Worm (Caenorhabditis elegans) whole organism, young adult: ENCODE measurements around the gene ape-1.

ENCODE experiments used
- B0336.3 ChIP-seq: fragments of 200-800 bp; sonication (Bioruptor generic); IDR thresholded peaks from 2 replicates; pipeline ENCODE4 v1.3.6; 2022; ENCODE audit warnings: missing genetic modification characterization, missing compliant biosample characterization
- C06A6.2 ChIP-seq: fragments of 200-800 bp; sonication (Bioruptor generic); conservative IDR thresholded peaks from 2 replicates; pipeline ENCODE4 v1.3.6; 2022; ENCODE audit warnings: missing genetic modification characterization, missing compliant biosample characterization
- C17E4.6 ChIP-seq: fragments of 200-800 bp; sonication (Bioruptor generic); IDR thresholded peaks from 2 replicates; pipeline ENCODE4 v1.3.6; 2022; ENCODE audit warnings: missing genetic modification reagents, missing genetic modification characterization, missing compliant biosample characterization
- F23B12.7 ChIP-seq: sonication (generic microtip); optimal IDR thresholded peaks from 2 replicates; lab custom pipeline; 2017; ENCODE audit warnings: missing genetic modification characterization, mild to moderate bottlenecking, missing compliant biosample characterization, antibody characterized with exemption, moderate library complexity; ENCODE audit not compliant: insufficient read depth
- F33H1.4 ChIP-seq: fragments of 200-800 bp; sonication (Bioruptor generic); IDR thresholded peaks from 2 replicates; pipeline ENCODE4 v1.3.6; 2022; ENCODE audit warnings: missing genetic modification reagents, missing genetic modification characterization, missing compliant biosample characterization
- F55B11.4 ChIP-seq: sonication (generic microtip); optimal IDR thresholded peaks from 2 replicates; lab custom pipeline; 2016; ENCODE audit warnings: missing compliant biosample characterization, missing genetic modification characterization, borderline replicate concordance; ENCODE audit not compliant: insufficient read depth
- F57C9.4 ChIP-seq: sonication (generic microtip); optimal IDR thresholded peaks from 2 replicates; lab custom pipeline; 2017; ENCODE audit warnings: mild to moderate bottlenecking, missing genetic modification characterization, missing compliant biosample characterization
- Y53F4B.3 ChIP-seq: fragments of 200-800 bp; sonication (Bioruptor generic); IDR thresholded peaks from 2 replicates; pipeline ENCODE4 v1.3.6; 2022; ENCODE audit warnings: missing genetic modification reagents, missing genetic modification characterization, missing compliant biosample characterization
- Y67H2A.10 ChIP-seq: fragments of 200-800 bp; sonication (Bioruptor generic); conservative IDR thresholded peaks from 2 replicates; pipeline ENCODE4 v1.3.6; 2022; ENCODE audit warnings: missing genetic modification reagents, missing genetic modification characterization, missing compliant biosample characterization
- aptf-2 ChIP-seq: fragments of 200-800 bp; sonication (Bioruptor generic); conservative IDR thresholded peaks from 2 replicates; pipeline ENCODE4 v1.3.6; 2022; ENCODE audit warnings: missing genetic modification reagents, missing genetic modification characterization, missing compliant biosample characterization
- bed-1 ChIP-seq: fragments of 200-800 bp; sonication (Bioruptor generic); IDR thresholded peaks from 2 replicates; pipeline ENCODE4 v1.3.6; 2022; ENCODE audit warnings: missing genetic modification reagents, missing genetic modification characterization, missing compliant biosample characterization
- ccch-3 ChIP-seq: fragments of 200-800 bp; sonication (Bioruptor generic); optimal IDR thresholded peaks from 2 replicates; lab custom pipeline; 2018; ENCODE audit warnings: mild to moderate bottlenecking, missing genetic modification characterization, missing compliant biosample characterization
- ceh-100 ChIP-seq: fragments of 200-800 bp; sonication (Bioruptor generic); IDR thresholded peaks from 2 replicates; pipeline ENCODE4 v1.3.6; 2022; ENCODE audit warnings: missing genetic modification reagents, missing genetic modification characterization, missing compliant biosample characterization
- ceh-27 ChIP-seq: fragments of 200-800 bp; sonication (Bioruptor generic); optimal IDR thresholded peaks from 2 replicates; lab custom pipeline; 2018; ENCODE audit warnings: mild to moderate bottlenecking, missing genetic modification characterization, moderate library complexity, missing compliant biosample characterization
- ceh-79 ChIP-seq: sonication (generic microtip); optimal IDR thresholded peaks from 2 replicates; lab custom pipeline; 2017; ENCODE audit warnings: mild to moderate bottlenecking, missing genetic modification characterization, missing compliant biosample characterization
- chd-7 ChIP-seq: sonication (generic microtip); optimal IDR thresholded peaks from 2 replicates; lab custom pipeline; 2016; ENCODE audit warnings: mild to moderate bottlenecking, missing genetic modification characterization, moderate library complexity, missing compliant biosample characterization
- ets-4 ChIP-seq: fragments of 200-800 bp; sonication (Bioruptor generic); optimal IDR thresholded peaks from 2 replicates; lab custom pipeline; 2018; ENCODE audit warnings: mild to moderate bottlenecking, missing genetic modification characterization, missing compliant biosample characterization
- gei-17 ChIP-seq: fragments of 200-800 bp; sonication (Bioruptor generic); optimal IDR thresholded peaks from 2 replicates; lab custom pipeline; 2018; ENCODE audit warnings: mild to moderate bottlenecking, missing genetic modification characterization, missing compliant biosample characterization
- hlh-12 ChIP-seq: sonication (generic microtip); optimal IDR thresholded peaks from 2 replicates; lab custom pipeline; 2016; ENCODE audit warnings: missing genetic modification characterization, missing compliant biosample characterization
- hmg-20 ChIP-seq: fragments of 200-800 bp; sonication (Bioruptor generic); IDR thresholded peaks from 2 replicates; pipeline ENCODE4 v1.3.6; 2022; ENCODE audit warnings: missing genetic modification reagents, missing genetic modification characterization, missing compliant biosample characterization
- hrde-1 ChIP-seq: sonication (generic microtip); optimal IDR thresholded peaks from 2 replicates; lab custom pipeline; 2016; ENCODE audit warnings: missing genetic modification characterization, mild to moderate bottlenecking, missing compliant biosample characterization, moderate library complexity, missing genotype, missing genetic modification reagents, borderline replicate concordance
- hsf-1 ChIP-seq: fragments of 200-800 bp; sonication (Bioruptor generic); IDR thresholded peaks from 2 replicates; pipeline ENCODE4 v1.3.6; 2022; ENCODE audit warnings: missing genetic modification reagents, missing genetic modification characterization, missing compliant biosample characterization
- lag-1 ChIP-seq: fragments of 200-800 bp; sonication (Bioruptor generic); IDR thresholded peaks from 2 replicates; pipeline ENCODE4 v1.3.6; 2022; ENCODE audit warnings: missing genetic modification reagents, missing genetic modification characterization, missing compliant biosample characterization
- let-526 ChIP-seq: fragments of 200-800 bp; sonication (Bioruptor generic); IDR thresholded peaks from 2 replicates; pipeline ENCODE4 v1.3.6; 2022; ENCODE audit warnings: missing genetic modification reagents, missing genetic modification characterization, missing compliant biosample characterization
- lsl-1 ChIP-seq: fragments of 200-800 bp; sonication (Bioruptor generic); optimal IDR thresholded peaks from 2 replicates; lab custom pipeline; 2018; ENCODE audit warnings: mild to moderate bottlenecking, missing genetic modification characterization, moderate library complexity, missing compliant biosample characterization
- madf-3 ChIP-seq: fragments of 200-800 bp; sonication (Bioruptor generic); IDR thresholded peaks from 2 replicates; pipeline ENCODE4 v1.3.6; 2022; ENCODE audit warnings: missing genetic modification reagents, missing genetic modification characterization, missing compliant biosample characterization
- madf-8 ChIP-seq: fragments of 200-800 bp; sonication (Bioruptor generic); conservative IDR thresholded peaks from 2 replicates; pipeline ENCODE4 v1.3.6; 2022; ENCODE audit warnings: missing genetic modification reagents, missing genetic modification characterization, missing compliant biosample characterization
- mxl-1 ChIP-seq: sonication (generic microtip); optimal IDR thresholded peaks from 2 replicates; lab custom pipeline; 2016; ENCODE audit warnings: missing genetic modification characterization, missing compliant biosample characterization
- nhr-120 ChIP-seq: fragments of 200-800 bp; sonication (Bioruptor generic); IDR thresholded peaks from 2 replicates; pipeline ENCODE4 v1.3.6; 2022; ENCODE audit warnings: missing genetic modification characterization, missing compliant biosample characterization
- nhr-80 ChIP-seq: sonication (generic microtip); optimal IDR thresholded peaks from 2 replicates; lab custom pipeline; 2016; ENCODE audit warnings: missing genetic modification characterization, missing compliant biosample characterization
- snpc-1.3 ChIP-seq: sonication (generic microtip); optimal IDR thresholded peaks from 2 replicates; lab custom pipeline; 2017; ENCODE audit warnings: missing genetic modification characterization, mild to moderate bottlenecking, missing compliant biosample characterization, antibody characterized with exemption, moderate library complexity, missing genotype, missing genetic modification reagents; ENCODE audit not compliant: insufficient read depth
- snpc-4 ChIP-seq, 5 experiments: fragments of 150-350 bp in 1 of 5; sonication (generic microtip) in 4 of 5; optimal IDR thresholded peaks; 2 replicates each; lab custom pipeline; 2014 to 2018; ENCODE audit warnings: missing genetic modification characterization in 5 of 5, missing biosample characterization in 3 of 5, antibody characterized with exemption in 2 of 5, mild to moderate bottlenecking in 2 of 5, missing compliant biosample characterization in 2 of 5, missing genotype in 2 of 5, moderate library complexity in 2 of 5, missing genetic modification reagents in 1 of 5
- somi-1 ChIP-seq: fragments of 200-800 bp; sonication (Bioruptor generic); optimal IDR thresholded peaks from 2 replicates; lab custom pipeline; 2018; ENCODE audit warnings: mild to moderate bottlenecking, missing genetic modification characterization, missing compliant biosample characterization
- tbp1 ChIP-seq: fragments of 200-800 bp; sonication (Bioruptor generic); optimal IDR thresholded peaks from 2 replicates; lab custom pipeline; 2018; ENCODE audit warnings: mild to moderate bottlenecking, missing genetic modification characterization, missing compliant biosample characterization
- tbx-9 ChIP-seq: sonication (generic microtip); optimal IDR thresholded peaks from 2 replicates; lab custom pipeline; 2016; ENCODE audit warnings: borderline replicate concordance, missing genetic modification characterization, inconsistent platforms, missing compliant biosample characterization
- unc-130 ChIP-seq: sonication (generic microtip); optimal IDR thresholded peaks from 2 replicates; lab custom pipeline; 2016; ENCODE audit warnings: missing genetic modification reagents, missing genetic modification characterization, missing compliant biosample characterization
- xnd-1 ChIP-seq: sonication (generic microtip); optimal IDR thresholded peaks from 2 replicates; lab custom pipeline; 2016; ENCODE audit warnings: missing genotype, missing genetic modification reagents, missing genetic modification characterization, missing compliant biosample characterization
- zim-3 ChIP-seq: sonication (generic microtip); optimal IDR thresholded peaks from 2 replicates; lab custom pipeline; 2017; ENCODE audit warnings: mild to moderate bottlenecking, missing genetic modification characterization, moderate library complexity, missing compliant biosample characterization
- ztf-25 ChIP-seq: fragments of 200-800 bp; sonication (Bioruptor generic); IDR thresholded peaks from 2 replicates; pipeline ENCODE4 v1.3.6; 2022; ENCODE audit warnings: missing genetic modification reagents, missing genetic modification characterization, missing compliant biosample characterization

The ape-1 gene

ce11 chrV:11716930-11717329, 41.2 kb downstream of the ape-1 start:
- TF ChIP-seq ceh-100 (GFP tag; lab: Robert Waterston, UW) = no peak
- TF ChIP-seq nhr-80 = peak; percentile 59

- TF ChIP-seq C06A6.2 (GFP tag; lab: Robert Waterston, UW) = no peak
- TF ChIP-seq madf-8 (GFP tag; lab: Robert Waterston, UW) = no peak
- no peak for TF ChIP-seq hmg-20
- no peak for TF ChIP-seq C17E4.6
- no peak for TF ChIP-seq F55B11.4
- no peak for TF ChIP-seq bed-1 (GFP tag; lab: Robert Waterston, UW)
- no peak for TF ChIP-seq nhr-120 (GFP tag; lab: Robert Waterston, UW)
Measured at ce11 chrV:11722858-11723257, 47.1 kb downstream of the ape-1 start.

- TF ChIP-seq F23B12.7 (tag; lab: Kevin White, UChicago) = no peak
- TF ChIP-seq ceh-79 (tag; lab: Kevin White, UChicago) = no peak
- no peak for TF ChIP-seq lag-1 (GFP tag; lab: Robert Waterston, UW)
- no peak for TF ChIP-seq somi-1
- TF ChIP-seq B0336.3 (GFP tag; lab: Robert Waterston, UW) = no peak
- TF ChIP-seq gei-17 (GFP tag; lab: Kevin White, UChicago) = no peak
- TF ChIP-seq tbx-9 (tag; lab: Kevin White, UChicago) = no peak
- no peak for TF ChIP-seq ccch-3 (GFP tag; lab: Kevin White, UChicago)
- no peak for TF ChIP-seq unc-130 (GFP tag; lab: Kevin White, UChicago)
- TF ChIP-seq snpc-1.3 (tag; lab: Kevin White, UChicago) = no peak
- TF ChIP-seq let-526 = no peak
Measured at ce11 chrV:11725971-11726370, 50.2 kb downstream of the ape-1 start, which contains the start of gene daf-11. Gene daf-11, minus strand, starts transcription at chrV:11726071.

ce11 chrV:11730060-11730459, 54.3 kb downstream of the ape-1 start, which contains the start of gene rhr-2:
Gene rhr-2, minus strand, starts transcription at chrV:11730160.
- TF ChIP-seq ztf-25 (GFP tag; lab: Robert Waterston, UW) (no peak), snpc-4 (GFP tag; optimal IDR thresholded peaks at IDR 0.05; lab: Kevin White, UChicago) (no peak), snpc-4 (tag; optimal IDR thresholded peaks at IDR 0.05; lab: Kevin White, UChicago) (no peak), F57C9.4 (tag; lab: Kevin White, UChicago) (no peak), ets-4 (GFP tag; lab: Kevin White, UChicago) (no peak), Y53F4B.3 (GFP tag; lab: Robert Waterston, UW) (no peak), Y67H2A.10 (no peak), F33H1.4 (GFP tag; lab: Robert Waterston, UW) (no peak), ceh-27 (no peak)
- TF ChIP-seq, all 124 proteins: peak for 0

ce11 chrV:11732049-11732448, 56.3 kb downstream of the ape-1 start:
- TF ChIP-seq tbp1 (GFP tag; lab: Kevin White, UChicago) = no peak
- no peak for TF ChIP-seq ets-4 (GFP tag; lab: Kevin White, UChicago)
- no peak for TF ChIP-seq snpc-1.3 (tag; lab: Kevin White, UChicago)

- TF ChIP-seq hlh-12 (tag; lab: Kevin White, UChicago) = no peak
- no peak for TF ChIP-seq ceh-100 (GFP tag; lab: Robert Waterston, UW)
- TF ChIP-seq xnd-1 (tag; lab: Kevin White, UChicago) = no peak
- no peak for TF ChIP-seq hsf-1 (GFP tag; lab: Robert Waterston, UW)
- peak; percentile 40 for TF ChIP-seq lsl-1 (GFP tag; lab: Kevin White, UChicago)
- TF ChIP-seq aptf-2 (GFP tag; lab: Robert Waterston, UW) = 0 out of 2 replicates have a peak, but pooled peaks have one; percentile 46
- no peak for TF ChIP-seq zim-3
- no peak for TF ChIP-seq ceh-27
- TF ChIP-seq B0336.3 (GFP tag; lab: Robert Waterston, UW) = no peak
- no peak for TF ChIP-seq chd-7 (tag; lab: Kevin White, UChicago)
- 0 out of 2 replicates have a peak, but pooled peaks have one; percentile 47 for TF ChIP-seq madf-3 (GFP tag; lab: Robert Waterston, UW)
- TF ChIP-seq mxl-1 (tag; lab: Kevin White, UChicago) = no peak
- TF ChIP-seq unc-130 (GFP tag; lab: Kevin White, UChicago) = no peak
- no peak for TF ChIP-seq snpc-4 (GFP tag; optimal IDR thresholded peaks at IDR 0.05; lab: Kevin White, UChicago)
- TF ChIP-seq snpc-4 (tag; optimal IDR thresholded peaks at IDR 0.05; lab: Kevin White, UChicago) = no peak
- no peak for TF ChIP-seq hrde-1 (tag; lab: Kevin White, UChicago)
Measured at ce11 chrV:11733460-11733859, 57.7 kb downstream of the ape-1 start, which contains the start of gene npp-22. Gene npp-22, minus strand, starts transcription at chrV:11733472.
